Fruit fly (Drosophila melanogaster): ENCODE measurements around the gene mew.

The mew gene

dm6 chrX:13275139-13275538, 16.8 kb upstream of the mew start (continued):
- TF ChIP-seq seq (GFP tag; IDR thresholded peaks at IDR 0.05) (no peak), CG8388 (GFP tag; optimal IDR thresholded peaks at IDR 0.05) (peak; percentile 48), ro (GFP tag; IDR thresholded peaks at IDR 0.05) (no peak), ara (GFP tag; IDR thresholded peaks at IDR 0.05) (no peak), pb (GFP tag; optimal IDR thresholded peaks at IDR 0.05) (no peak), Camta (GFP tag; optimal IDR thresholded peaks at IDR 0.05) (no peak), schlank (tag; optimal IDR thresholded peaks at IDR 0.05) (no peak), CG4360 (GFP tag; IDR thresholded peaks at IDR 0.05) (no peak), Atf-2 (GFP tag; optimal IDR thresholded peaks at IDR 0.05) (no peak), CG4820 (GFP tag; optimal IDR thresholded peaks at IDR 0.05) (peak; percentile 48), CG10366 (GFP tag; IDR thresholded peaks at IDR 0.05) (peak; percentile 26; the same call in 1 of the 2 replicates), caup (GFP tag; optimal IDR thresholded peaks at IDR 0.05; ENCODE audit: severe bottlenecking) (no peak), CG7928 (GFP tag; optimal IDR thresholded peaks at IDR 0.05) (no peak), exex (tag; optimal IDR thresholded peaks at IDR 0.05) (no peak), gsb (GFP tag; IDR thresholded peaks at IDR 0.05) (peak; percentile 28; the same call in 1 of the 2 replicates), CG2712 (tag; optimal IDR thresholded peaks at IDR 0.05) (peak; percentile 72), vnd (GFP tag; IDR thresholded peaks at IDR 0.05; ENCODE audit: partially characterized antibody) (no peak), dan (GFP tag; IDR thresholded peaks at IDR 0.05) (no peak), phol (tag; optimal IDR thresholded peaks at IDR 0.05) (peak; percentile 71), hkb (optimal IDR thresholded peaks at IDR 0.05) (no peak), hkb (GFP tag; IDR thresholded peaks at IDR 0.05) (peak; percentile 47; the same call in 1 of the 2 replicates), CG17328 (GFP tag; IDR thresholded peaks at IDR 0.05) (peak; percentile 28; the same call in 1 of the 2 replicates), ERR (GFP tag; optimal IDR thresholded peaks at IDR 0.05) (no peak), esg (GFP tag; conservative IDR thresholded peaks at IDR 0.05) (peak; percentile 31; the same call in 1 of the 2 replicates), CG7372 (GFP tag; IDR thresholded peaks at IDR 0.05) (no peak), Dip2 (GFP tag; IDR thresholded peaks at IDR 0.05) (no peak), CG13287 (GFP tag; IDR thresholded peaks at IDR 0.05; ENCODE audit: partially characterized antibody) (no peak), CG10959 (GFP tag; IDR thresholded peaks at IDR 0.05) (no peak), CG17612 (GFP tag; IDR thresholded peaks at IDR 0.05) (no peak), Xbp1 (GFP tag; optimal IDR thresholded peaks at IDR 0.05) (peak; percentile 39), Hmr (GFP tag; optimal IDR thresholded peaks at IDR 0.05) (peak; percentile 61), Mad (GFP tag; optimal IDR thresholded peaks at IDR 0.05) (no peak), Hr39 (optimal IDR thresholded peaks at IDR 0.05) (no peak), Drgx (GFP tag; IDR thresholded peaks at IDR 0.05) (peak; percentile 31; the same call in 1 of the 2 replicates), otp (GFP tag; IDR thresholded peaks at IDR 0.05) (no peak), gro (GFP tag; optimal IDR thresholded peaks at IDR 0.05) (no peak), CG1832 (GFP tag; optimal IDR thresholded peaks at IDR 0.05) (no peak), cato (GFP tag; optimal IDR thresholded peaks at IDR 0.05; ENCODE audit: borderline replicate concordance) (no peak), Rx (GFP tag; IDR thresholded peaks at IDR 0.05) (no peak), CG17359 (tag; optimal IDR thresholded peaks at IDR 0.05) (peak; percentile 43), fd102C (GFP tag; optimal IDR thresholded peaks at IDR 0.05) (no peak), Jarid2 (GFP tag; optimal IDR thresholded peaks at IDR 0.05) (no peak), oc (tag; optimal IDR thresholded peaks at IDR 0.05) (no peak), danr (GFP tag; IDR thresholded peaks at IDR 0.05) (0 out of 2 replicates have a peak, but pooled peaks have one; percentile 12), Nf-YB (GFP tag; optimal IDR thresholded peaks at IDR 0.05) (peak; percentile 3), sim (GFP tag; IDR thresholded peaks at IDR 0.05) (no peak), CG30020 (tag; optimal IDR thresholded peaks at IDR 0.05) (peak; percentile 2), Pdp1 (GFP tag; optimal IDR thresholded peaks at IDR 0.05) (no peak), CG4854 (GFP tag; optimal IDR thresholded peaks at IDR 0.05) (no peak), Deaf1 (tag; optimal IDR thresholded peaks at IDR 0.05) (peak; percentile 18), C15 (GFP tag; IDR thresholded peaks at IDR 0.05) (no peak), cad (GFP tag; optimal IDR thresholded peaks at IDR 0.05) (no peak)
